Fruit fly (Drosophila melanogaster) whole organism, embryonic: ENCODE data around the gene tub.

Experiments used
- Atf6 ChIP-seq: fragments of 200-800 bp; sonication (Bioruptor generic); IDR thresholded peaks from 2 replicates; pipeline ENCODE4 v1.3.6; 2022; ENCODE audit warnings: missing biosample characterization, missing genetic modification characterization
- Bgb ChIP-seq: fragments of 200-800 bp; sonication (Bioruptor generic); IDR thresholded peaks from 2 replicates; pipeline ENCODE4 v1.3.6; 2022; ENCODE audit warnings: missing biosample characterization, missing genetic modification characterization; ENCODE audit not compliant: partially characterized antibody
- CG10267 ChIP-seq: fragments of 200-800 bp; sonication (Bioruptor generic); optimal IDR thresholded peaks from 2 replicates; lab custom pipeline; 2018; ENCODE audit warnings: missing biosample characterization, mild to moderate bottlenecking, missing genetic modification characterization, moderate library complexity
- CG12299 ChIP-seq: fragments of 200-800 bp; sonication (Bioruptor generic); optimal IDR thresholded peaks from 2 replicates; lab custom pipeline; 2018; ENCODE audit warnings: missing biosample characterization, mild to moderate bottlenecking, missing genetic modification characterization
- CG12391 ChIP-seq: fragments of 200-800 bp; sonication (Bioruptor generic); optimal IDR thresholded peaks from 3 replicates; lab custom pipeline; 2018; ENCODE audit warnings: missing biosample characterization, mild to moderate bottlenecking, missing genetic modification characterization, moderate library complexity
- CG13287 ChIP-seq: fragments of 200-800 bp; sonication (Bioruptor generic); IDR thresholded peaks from 2 replicates; pipeline ENCODE4 v1.3.6; 2022; ENCODE audit warnings: missing biosample characterization, missing genetic modification characterization; ENCODE audit not compliant: partially characterized antibody
- CG16815 ChIP-seq: fragments of 200-800 bp; sonication (Bioruptor generic); optimal IDR thresholded peaks from 3 replicates; lab custom pipeline; 2017; ENCODE audit warnings: missing biosample characterization, mild to moderate bottlenecking, missing genetic modification characterization
- CG2116 ChIP-seq: fragments of 200-800 bp; sonication (Bioruptor generic); optimal IDR thresholded peaks from 3 replicates; lab custom pipeline; 2018; ENCODE audit warnings: missing biosample characterization, mild to moderate bottlenecking, missing genetic modification characterization
- CG2120 ChIP-seq: fragments of 200-800 bp; sonication (Bioruptor generic); optimal IDR thresholded peaks from 3 replicates; lab custom pipeline; 2016; ENCODE audit warnings: missing biosample characterization, missing genetic modification characterization
- CG2129 ChIP-seq: fragments of 200-800 bp; sonication (Bioruptor generic); IDR thresholded peaks from 2 replicates; pipeline ENCODE4 v1.3.6; 2022; ENCODE audit warnings: missing biosample characterization, missing genetic modification characterization; ENCODE audit not compliant: partially characterized antibody
- CG30431 ChIP-seq: fragments of 200-800 bp; sonication (Bioruptor generic); optimal IDR thresholded peaks from 2 replicates; lab custom pipeline; 2017; ENCODE audit warnings: missing biosample characterization, missing genetic modification characterization
- CG33213 ChIP-seq: fragments of 200-800 bp; sonication (Bioruptor generic); optimal IDR thresholded peaks from 3 replicates; lab custom pipeline; 2016; ENCODE audit warnings: missing biosample characterization, missing genetic modification characterization
- CG4360 ChIP-seq: fragments of 200-800 bp; sonication (Bioruptor generic); IDR thresholded peaks from 2 replicates; pipeline ENCODE4 v1.3.6; 2022; ENCODE audit warnings: missing biosample characterization, missing genetic modification characterization
- CG4820 ChIP-seq: fragments of 200-800 bp; sonication (Bioruptor generic); optimal IDR thresholded peaks from 3 replicates; lab custom pipeline; 2016; ENCODE audit warnings: missing biosample characterization, missing genetic modification characterization
- CG7786 ChIP-seq: fragments of 200-800 bp; sonication (Bioruptor generic); optimal IDR thresholded peaks from 2 replicates; lab custom pipeline; 2016; ENCODE audit warnings: missing biosample characterization, missing genetic modification characterization
- CG7963 ChIP-seq: fragments of 200-800 bp; sonication (Bioruptor generic); IDR thresholded peaks from 3 replicates; pipeline ENCODE4 v1.3.6; 2022; ENCODE audit warnings: missing biosample characterization, missing genetic modification characterization; ENCODE audit not compliant: partially characterized antibody
- CG9215 ChIP-seq: fragments of 200-800 bp; sonication (Bioruptor generic); IDR thresholded peaks from 2 replicates; pipeline ENCODE4 v1.3.6; 2022; ENCODE audit warnings: missing biosample characterization, missing genetic modification characterization
- CG9437 ChIP-seq: fragments of 200-800 bp; sonication (Bioruptor generic); optimal IDR thresholded peaks from 2 replicates; lab custom pipeline; 2018; ENCODE audit warnings: missing biosample characterization, mild to moderate bottlenecking, missing genetic modification characterization
- CG9609 ChIP-seq: fragments of 200-800 bp; sonication (Bioruptor generic); optimal IDR thresholded peaks from 3 replicates; lab custom pipeline; 2016; ENCODE audit warnings: missing biosample characterization, missing genetic modification characterization
- CG9932 ChIP-seq: fragments of 200-800 bp; sonication (Bioruptor generic); IDR thresholded peaks from 2 replicates; pipeline ENCODE4 v1.3.6; 2022; ENCODE audit warnings: missing biosample characterization, missing genetic modification characterization
- ERR ChIP-seq: fragments of 200-800 bp; sonication (Bioruptor generic); optimal IDR thresholded peaks from 2 replicates; lab custom pipeline; 2016; ENCODE audit warnings: missing biosample characterization, missing genetic modification characterization
- Elba2 ChIP-seq: fragments of 200-800 bp; sonication (Bioruptor generic); optimal IDR thresholded peaks from 3 replicates; lab custom pipeline; 2016; ENCODE audit warnings: missing biosample characterization, missing genetic modification characterization
- HmgD ChIP-seq: fragments of 200-800 bp; sonication (Bioruptor generic); optimal IDR thresholded peaks from 3 replicates; lab custom pipeline; 2016; ENCODE audit warnings: missing biosample characterization, missing genetic modification characterization
- Jarid2 ChIP-seq: fragments of 200-800 bp; sonication (Bioruptor generic); optimal IDR thresholded peaks from 3 replicates; lab custom pipeline; 2017; ENCODE audit warnings: mild to moderate bottlenecking, missing biosample characterization, missing genetic modification reagents, missing genetic modification characterization
- Lhr ChIP-seq: fragments of 200-800 bp; sonication (Bioruptor generic); optimal IDR thresholded peaks from 3 replicates; lab custom pipeline; 2017; ENCODE audit warnings: mild to moderate bottlenecking, missing biosample characterization, missing genetic modification reagents, missing genetic modification characterization
- MBD-R2 ChIP-seq: fragments of 200-800 bp; sonication (Bioruptor generic); IDR thresholded peaks from 2 replicates; pipeline ENCODE4 v1.3.6; 2022; ENCODE audit warnings: missing biosample characterization, missing genetic modification characterization
- TFAM ChIP-seq: fragments of 200-800 bp; sonication (Bioruptor generic); optimal IDR thresholded peaks from 2 replicates; lab custom pipeline; 2017; ENCODE audit warnings: missing biosample characterization, missing genetic modification characterization, inconsistent platforms
- Vsx1 ChIP-seq: fragments of 200-800 bp; sonication (Bioruptor generic); optimal IDR thresholded peaks from 2 replicates; lab custom pipeline; 2017; ENCODE audit warnings: missing biosample characterization, mild to moderate bottlenecking, missing genetic modification characterization, missing genetic modification reagents
- Xbp1 ChIP-seq: fragments of 200-800 bp; sonication (Bioruptor generic); optimal IDR thresholded peaks from 3 replicates; lab custom pipeline; 2016; ENCODE audit warnings: missing biosample characterization, mild to moderate bottlenecking, missing genetic modification characterization
- ab ChIP-seq: fragments of 200-800 bp; sonication (Bioruptor generic); optimal IDR thresholded peaks from 2 replicates; lab custom pipeline; 2016; ENCODE audit warnings: missing biosample characterization, missing genetic modification characterization
- ase ChIP-seq: fragments of 200-800 bp; sonication (Bioruptor generic); IDR thresholded peaks from 3 replicates; pipeline ENCODE4 v1.3.6; 2022; ENCODE audit warnings: missing biosample characterization, missing genetic modification characterization
- bbx ChIP-seq: fragments of 200-800 bp; sonication (Bioruptor generic); IDR thresholded peaks from 2 replicates; pipeline ENCODE4 v1.3.6; 2022; ENCODE audit warnings: missing biosample characterization, missing genetic modification characterization; ENCODE audit not compliant: partially characterized antibody
- bcd ChIP-seq: fragments of 200-800 bp; sonication (Bioruptor generic); optimal IDR thresholded peaks from 2 replicates; lab custom pipeline; 2017; ENCODE audit warnings: missing biosample characterization, mild to moderate bottlenecking, missing genetic modification characterization
- caup ChIP-seq: fragments of 200-800 bp; sonication (Bioruptor generic); optimal IDR thresholded peaks from 3 replicates; lab custom pipeline; 2017; ENCODE audit warnings: missing biosample characterization, mild to moderate bottlenecking, missing genetic modification characterization, moderate library complexity; ENCODE audit not compliant: severe bottlenecking
- ci ChIP-seq: fragments of 200-800 bp; sonication (Bioruptor generic); IDR thresholded peaks from 3 replicates; pipeline ENCODE4 v1.3.6; 2022; ENCODE audit warnings: missing biosample characterization, missing genetic modification characterization
- dati ChIP-seq: fragments of 200-800 bp; sonication (Bioruptor generic); IDR thresholded peaks from 2 replicates; pipeline ENCODE4 v1.3.6; 2022; ENCODE audit warnings: missing biosample characterization, missing genetic modification characterization
- dmrt99B ChIP-seq: fragments of 200-800 bp; sonication (Bioruptor generic); optimal IDR thresholded peaks from 2 replicates; lab custom pipeline; 2018; ENCODE audit warnings: missing biosample characterization, mild to moderate bottlenecking, missing genetic modification characterization, moderate library complexity
- dpn ChIP-seq, 2 experiments: fragments of 200-800 bp; sonication (Bioruptor generic); optimal IDR thresholded peaks; 3 replicates each; lab custom pipeline; 2016; ENCODE audit warnings: missing biosample characterization in 2 of 2, missing genetic modification characterization in 2 of 2
- fd96Cb ChIP-seq: fragments of 200-800 bp; sonication (Bioruptor generic); optimal IDR thresholded peaks from 2 replicates; lab custom pipeline; 2018; ENCODE audit warnings: missing biosample characterization, mild to moderate bottlenecking, missing genetic modification characterization, moderate library complexity
- gcm ChIP-seq: fragments of 200-800 bp; sonication (Bioruptor generic); optimal IDR thresholded peaks from 2 replicates; lab custom pipeline; 2019; ENCODE audit warnings: missing biosample characterization, mild to moderate bottlenecking, missing genetic modification characterization, moderate library complexity
- grn ChIP-seq: fragments of 200-800 bp; sonication (Bioruptor generic); optimal IDR thresholded peaks from 3 replicates; lab custom pipeline; 2017; ENCODE audit warnings: missing biosample characterization, missing genetic modification characterization
- inv ChIP-seq: fragments of 200-800 bp; sonication (Bioruptor generic); IDR thresholded peaks from 2 replicates; pipeline ENCODE4 v1.3.6; 2022; ENCODE audit warnings: missing biosample characterization, missing genetic modification characterization; ENCODE audit not compliant: partially characterized antibody
- lilli ChIP-seq: fragments of 200-800 bp; sonication (Bioruptor generic); optimal IDR thresholded peaks from 3 replicates; lab custom pipeline; 2016; ENCODE audit warnings: missing biosample characterization, missing genetic modification characterization
- pan ChIP-seq, 4 experiments: fragments of >200 bp in 3 of 4; fragments of 200-800 bp in 1 of 4; sonication (Bioruptor generic) in 1 of 4; optimal IDR thresholded peaks in 3 of 4; IDR thresholded peaks in 1 of 4; 2 replicates each; pipeline versions ENCODE4 v1.3.6 to Lab custom; 2017 to 2022; ENCODE audit warnings: missing biosample characterization in 2 of 4, missing genetic modification characterization in 2 of 4, mixed read lengths in 1 of 4
- pum ChIP-seq: fragments of 200-800 bp; sonication (Bioruptor generic); optimal IDR thresholded peaks from 2 replicates; lab custom pipeline; 2016; ENCODE audit warnings: missing biosample characterization, missing genetic modification characterization
- stwl ChIP-seq: fragments of 200-800 bp; sonication (Bioruptor generic); optimal IDR thresholded peaks from 3 replicates; lab custom pipeline; 2018; ENCODE audit warnings: missing biosample characterization, mild to moderate bottlenecking, missing genetic modification characterization, moderate library complexity
- tap ChIP-seq: fragments of 200-800 bp; optimal IDR thresholded peaks from 3 replicates; lab custom pipeline; 2019; ENCODE audit warnings: missing biosample characterization, mild to moderate bottlenecking, missing genetic modification characterization, moderate library complexity
- trh ChIP-seq: fragments of 200-800 bp; sonication (Bioruptor generic); optimal IDR thresholded peaks from 2 replicates; lab custom pipeline; 2016; ENCODE audit warnings: missing biosample characterization, missing genetic modification characterization

tub gene

dm6 chr3R:4381079-4381919, 6.2 kb upstream of the tub start, which contains the start of gene Cont (continued):
- TF ChIP-seq CG4820 (GFP tag; lab: Kevin White, UChicago) (no peak), bcd (no peak), CG2116 (GFP tag; lab: Kevin White, UChicago) (peak; percentile 87), CG30431 (no peak), fd96Cb (tag; lab: Kevin White, UChicago) (no peak), grn (GFP tag; lab: Kevin White, UChicago) (no peak), CG13287 (GFP tag; lab: Robert Waterston, UW) (peak; percentile 94), MBD-R2 (peak; percentile 53; the same call in 1 of the 2 replicates), Bgb (GFP tag; lab: Robert Waterston, UW) (peak; percentile 97), Atf6 (no peak), ci (GFP tag; lab: Robert Waterston, UW) (0 out of 3 replicates have a peak, but pooled peaks have one; percentile 53), CG4360 (GFP tag; lab: Robert Waterston, UW) (no peak), caup (GFP tag; lab: Kevin White, UChicago) (no peak), lilli (GFP tag; lab: Kevin White, UChicago) (peak; percentile 49), CG9609 (GFP tag; lab: Kevin White, UChicago) (no peak), CG12299 (tag; lab: Kevin White, UChicago) (no peak), stwl (tag; lab: Kevin White, UChicago) (peak; percentile 55), HmgD (no peak), CG12391 (peak; percentile 20), Lhr (peak; percentile 39), CG9932 (peak; percentile 46; the same call in 1 of the 2 replicates), Vsx1 (no peak), bbx (GFP tag; lab: Robert Waterston, UW) (peak; percentile 98), CG7786 (no peak), trh (GFP tag; lab: Kevin White, UChicago) (no peak), TFAM (GFP tag; lab: Kevin White, UChicago) (no peak), CG9437 (GFP tag; lab: Kevin White, UChicago) (no peak), CG10267 (tag; lab: Kevin White, UChicago) (peak; percentile 58), ab (GFP tag; lab: Kevin White, UChicago) (no peak), ERR (GFP tag; lab: Kevin White, UChicago) (no peak), CG9215 (GFP tag; lab: Robert Waterston, UW) (no peak), CG2129 (GFP tag; lab: Robert Waterston, UW) (peak; percentile 62), ase (GFP tag; lab: Robert Waterston, UW) (no peak), CG2120 (GFP tag; lab: Kevin White, UChicago) (peak; percentile 25), pan (optimal IDR thresholded peaks at IDR 0.05; lab: Kevin White, UChicago) (no peak), pan (GFP tag; optimal IDR thresholded peaks at IDR 0.05 in 1 of 2, IDR thresholded peaks at IDR 0.05 in 1 of 2) (peak in 1 of 2 experiments; percentile 7), Elba2 (peak; percentile 57), dmrt99B (no peak), CG7963 (peak; percentile 94), dpn (GFP tag; optimal IDR thresholded peaks at IDR 0.05; lab: Kevin White, UChicago) (no peak), tap (tag; lab: Kevin White, UChicago) (no peak), dati (GFP tag; lab: Robert Waterston, UW) (no peak), gcm (GFP tag; lab: Kevin White, UChicago) (no peak), Xbp1 (GFP tag; lab: Kevin White, UChicago) (no peak), CG33213 (no peak), Jarid2 (GFP tag; lab: Kevin White, UChicago) (no peak), pum (GFP tag; lab: Kevin White, UChicago) (no peak), inv (GFP tag; lab: Robert Waterston, UW) (peak; percentile 85), CG16815 (no peak)
